Fruit fly (Drosophila melanogaster) whole organism, embryonic: Measurements from ENCODE around the gene CG17764.
A peak's percentile ranks its signal among the peaks of the same experiment; 100 is the strongest.

Experiments
- ATbp ChIP-seq: fragments of 200-800 bp; sonication (Bioruptor generic); optimal IDR thresholded peaks from 2 replicates; lab custom pipeline; 2017; ENCODE audit warnings: missing biosample characterization, mild to moderate bottlenecking, missing genetic modification characterization, missing genetic modification reagents
- Abd-B ChIP-seq: fragments of 200-800 bp; sonication (Bioruptor generic); optimal IDR thresholded peaks from 2 replicates; lab custom pipeline; 2018; ENCODE audit warnings: missing biosample characterization, mild to moderate bottlenecking, missing genetic modification characterization, moderate library complexity
- Ada2b ChIP-seq: fragments of 200-800 bp; sonication (Bioruptor generic); IDR thresholded peaks from 2 replicates; pipeline ENCODE4 v1.3.6; 2022; ENCODE audit warnings: missing biosample characterization, missing genetic modification characterization
- B-H1 ChIP-seq: fragments of 200-800 bp; sonication (Bioruptor generic); IDR thresholded peaks from 3 replicates; pipeline ENCODE4 v1.3.6; 2022; ENCODE audit warnings: missing biosample characterization, missing genetic modification characterization
- CG11398 ChIP-seq: fragments of 200-800 bp; sonication (Bioruptor generic); optimal IDR thresholded peaks from 2 replicates; lab custom pipeline; 2016; ENCODE audit warnings: missing biosample characterization, missing genetic modification characterization
- CG12744 ChIP-seq: fragments of 200-800 bp; sonication (Bioruptor generic); optimal IDR thresholded peaks from 2 replicates; lab custom pipeline; 2016; ENCODE audit warnings: missing biosample characterization, missing genetic modification characterization
- CG13123 ChIP-seq: fragments of 200-800 bp; sonication (Bioruptor generic); optimal IDR thresholded peaks from 2 replicates; lab custom pipeline; 2016; ENCODE audit warnings: missing biosample characterization, missing genetic modification characterization
- CG15011 ChIP-seq: fragments of 200-800 bp; sonication (Bioruptor generic); optimal IDR thresholded peaks from 3 replicates; lab custom pipeline; 2018; ENCODE audit warnings: missing biosample characterization, mild to moderate bottlenecking, missing genetic modification characterization
- CG1603 ChIP-seq: fragments of 200-800 bp; sonication (Bioruptor generic); optimal IDR thresholded peaks from 2 replicates; lab custom pipeline; 2019; ENCODE audit warnings: missing biosample characterization, mild to moderate bottlenecking, missing genetic modification characterization, moderate library complexity
- CG17361 ChIP-seq: fragments of 200-800 bp; sonication (Bioruptor generic); IDR thresholded peaks from 3 replicates; pipeline ENCODE4 v1.3.6; 2022; ENCODE audit warnings: missing biosample characterization, missing genetic modification characterization
- CG18619 ChIP-seq: fragments of 200-800 bp; sonication (Bioruptor generic); optimal IDR thresholded peaks from 3 replicates; lab custom pipeline; 2017; ENCODE audit warnings: missing biosample characterization, mild to moderate bottlenecking, missing genetic modification characterization
- CG2712 ChIP-seq: fragments of 200-800 bp; optimal IDR thresholded peaks from 3 replicates; lab custom pipeline; 2019; ENCODE audit warnings: missing biosample characterization, mild to moderate bottlenecking, missing genetic modification characterization, moderate library complexity
- CG3163 ChIP-seq: fragments of 200-800 bp; sonication (Bioruptor generic); optimal IDR thresholded peaks from 3 replicates; lab custom pipeline; 2016; ENCODE audit warnings: missing biosample characterization, missing genetic modification characterization
- CG32772 ChIP-seq: fragments of 200-800 bp; sonication (Bioruptor generic); IDR thresholded peaks from 2 replicates; pipeline ENCODE4 v1.3.6; 2022; ENCODE audit warnings: missing biosample characterization, missing genetic modification characterization
- CG34224 ChIP-seq: fragments of 200-800 bp; sonication (Bioruptor generic); IDR thresholded peaks from 3 replicates; pipeline ENCODE4 v1.3.6; 2022; ENCODE audit warnings: missing biosample characterization, missing genetic modification characterization; ENCODE audit not compliant: partially characterized antibody
- CG3847 ChIP-seq: fragments of 200-800 bp; sonication (Bioruptor generic); IDR thresholded peaks from 2 replicates; pipeline ENCODE4 v1.3.6; 2022; ENCODE audit warnings: missing biosample characterization, missing genetic modification characterization
- CG4424 ChIP-seq: fragments of 200-800 bp; sonication (Bioruptor generic); optimal IDR thresholded peaks from 3 replicates; lab custom pipeline; 2016; ENCODE audit warnings: missing biosample characterization, missing genetic modification characterization
- CG8290 ChIP-seq, 3 experiments: fragments of 200-800 bp; sonication (Bioruptor generic); optimal IDR thresholded peaks; 2 replicates each; lab custom pipeline; 2016 to 2019; ENCODE audit warnings: missing biosample characterization in 3 of 3, missing genetic modification characterization in 3 of 3, mild to moderate bottlenecking in 2 of 3, moderate library complexity in 1 of 3
- CG8944 ChIP-seq: fragments of 200-800 bp; sonication (Bioruptor generic); optimal IDR thresholded peaks from 3 replicates; lab custom pipeline; 2016; ENCODE audit warnings: missing biosample characterization, missing genetic modification characterization
- CG9797 ChIP-seq: fragments of 200-800 bp; sonication (Bioruptor generic); optimal IDR thresholded peaks from 3 replicates; lab custom pipeline; 2018; ENCODE audit warnings: missing biosample characterization, mild to moderate bottlenecking, missing genetic modification characterization
- CG9817 ChIP-seq: fragments of 200-800 bp; sonication (Bioruptor generic); optimal IDR thresholded peaks from 2 replicates; lab custom pipeline; 2018; ENCODE audit warnings: missing biosample characterization, mild to moderate bottlenecking, missing genetic modification characterization, moderate library complexity
- CkIIα-i1 ChIP-seq: fragments of 200-800 bp; sonication (Bioruptor generic); IDR thresholded peaks from 2 replicates; pipeline ENCODE4 v1.3.6; 2022; ENCODE audit warnings: missing biosample characterization, missing genetic modification characterization
- CoRest ChIP-seq: fragments of 200-800 bp; sonication (Bioruptor generic); optimal IDR thresholded peaks from 3 replicates; lab custom pipeline; 2018; ENCODE audit warnings: missing biosample characterization, mild to moderate bottlenecking, missing genetic modification characterization, moderate library complexity
- Dll ChIP-seq: fragments of 200-800 bp; sonication (Bioruptor generic); IDR thresholded peaks from 4 replicates; pipeline ENCODE4 v1.3.6; 2022; ENCODE audit warnings: missing biosample characterization, missing genetic modification characterization; ENCODE audit not compliant: partially characterized antibody
- Dp ChIP-seq: fragments of 200-800 bp; sonication (Bioruptor generic); optimal IDR thresholded peaks from 2 replicates; lab custom pipeline; 2018; ENCODE audit warnings: missing biosample characterization, mild to moderate bottlenecking, missing genetic modification characterization, moderate library complexity
- Fer2 ChIP-seq: fragments of 200-800 bp; sonication (Bioruptor generic); optimal IDR thresholded peaks from 2 replicates; lab custom pipeline; 2018; ENCODE audit warnings: missing biosample characterization, mild to moderate bottlenecking, missing genetic modification characterization, moderate library complexity
- H15 ChIP-seq: fragments of 200-800 bp; sonication (Bioruptor generic); IDR thresholded peaks from 3 replicates; pipeline ENCODE4 v1.3.6; 2022; ENCODE audit warnings: missing biosample characterization, missing genetic modification characterization
- H2.0 ChIP-seq: fragments of 200-800 bp; sonication (Bioruptor generic); IDR thresholded peaks from 2 replicates; pipeline ENCODE4 v1.3.6; 2022; ENCODE audit warnings: missing biosample characterization, missing genetic modification characterization
- Hsf ChIP-seq: fragments of 200-800 bp; sonication (Bioruptor generic); optimal IDR thresholded peaks from 3 replicates; lab custom pipeline; 2016; ENCODE audit warnings: missing biosample characterization, missing genetic modification characterization
- Lim3 ChIP-seq: fragments of 200-800 bp; sonication (Bioruptor generic); IDR thresholded peaks from 2 replicates; pipeline ENCODE4 v1.3.6; 2022; ENCODE audit warnings: missing biosample characterization, missing genetic modification characterization
- Nf-YA ChIP-seq: fragments of 200-800 bp; sonication (Bioruptor generic); IDR thresholded peaks from 2 replicates; pipeline ENCODE4 v1.3.6; 2022; ENCODE audit warnings: missing biosample characterization, missing genetic modification characterization
- Rfx ChIP-seq: fragments of 200-800 bp; sonication (Bioruptor generic); IDR thresholded peaks from 2 replicates; pipeline ENCODE4 v1.3.6; 2022; ENCODE audit warnings: missing biosample characterization, missing genetic modification characterization
- Vsx1 ChIP-seq: fragments of 200-800 bp; sonication (Bioruptor generic); optimal IDR thresholded peaks from 2 replicates; lab custom pipeline; 2017; ENCODE audit warnings: missing biosample characterization, mild to moderate bottlenecking, missing genetic modification characterization, missing genetic modification reagents
- Xbp1 ChIP-seq: fragments of 200-800 bp; sonication (Bioruptor generic); optimal IDR thresholded peaks from 3 replicates; lab custom pipeline; 2016; ENCODE audit warnings: missing biosample characterization, mild to moderate bottlenecking, missing genetic modification characterization
- ac ChIP-seq: fragments of 200-800 bp; sonication (Bioruptor generic); optimal IDR thresholded peaks from 3 replicates; lab custom pipeline; 2017; ENCODE audit warnings: missing biosample characterization, mild to moderate bottlenecking, missing genetic modification characterization
- chif ChIP-seq, 2 experiments: fragments of 200-800 bp; sonication (Bioruptor generic); optimal IDR thresholded peaks; 3 replicates each; lab custom pipeline; 2016; ENCODE audit warnings: missing biosample characterization in 2 of 2, missing genetic modification characterization in 2 of 2
- crc ChIP-seq: fragments of 200-800 bp; sonication (Bioruptor generic); optimal IDR thresholded peaks from 2 replicates; lab custom pipeline; 2016; ENCODE audit warnings: missing biosample characterization, missing genetic modification characterization
- crol ChIP-seq: fragments of 200-800 bp; sonication (Bioruptor generic); IDR thresholded peaks from 2 replicates; pipeline ENCODE4 v1.3.6; 2022; ENCODE audit warnings: missing biosample characterization, missing genetic modification characterization
- fd64A ChIP-seq: fragments of 200-800 bp; sonication (Bioruptor generic); optimal IDR thresholded peaks from 3 replicates; lab custom pipeline; 2018; ENCODE audit warnings: missing biosample characterization, mild to moderate bottlenecking, missing genetic modification characterization
- gce ChIP-seq: fragments of 200-800 bp; sonication (Bioruptor generic); IDR thresholded peaks from 3 replicates; pipeline ENCODE4 v1.3.6; 2022; ENCODE audit warnings: missing biosample characterization, missing genetic modification characterization
- gem ChIP-seq: fragments of 200-800 bp; sonication (Bioruptor generic); optimal IDR thresholded peaks from 2 replicates; lab custom pipeline; 2019; ENCODE audit warnings: missing biosample characterization, mild to moderate bottlenecking, missing genetic modification characterization, moderate library complexity
- hb ChIP-seq: fragments of 200-800 bp; sonication (Bioruptor generic); IDR thresholded peaks from 3 replicates; pipeline ENCODE4 v1.3.6; 2022; ENCODE audit warnings: missing biosample characterization, missing genetic modification characterization; ENCODE audit not compliant: partially characterized antibody
- kay ChIP-seq: fragments of 200-800 bp; sonication (Bioruptor generic); optimal IDR thresholded peaks from 2 replicates; lab custom pipeline; 2016; ENCODE audit warnings: missing biosample characterization, missing genetic modification characterization
- knrl ChIP-seq: fragments of 200-800 bp; sonication (Bioruptor generic); IDR thresholded peaks from 3 replicates; pipeline ENCODE4 v1.3.6; 2022; ENCODE audit warnings: missing biosample characterization, missing genetic modification characterization; ENCODE audit not compliant: partially characterized antibody
- org-1 ChIP-seq: fragments of 200-800 bp; sonication (Bioruptor generic); optimal IDR thresholded peaks from 2 replicates; lab custom pipeline; 2017; ENCODE audit warnings: missing biosample characterization, missing genetic modification characterization
- pfk ChIP-seq: fragments of 200-800 bp; sonication (Bioruptor generic); optimal IDR thresholded peaks from 2 replicates; lab custom pipeline; 2018; ENCODE audit warnings: missing biosample characterization, mild to moderate bottlenecking, missing genetic modification characterization, moderate library complexity
- pzg ChIP-seq: fragments of 200-800 bp; sonication (Bioruptor generic); optimal IDR thresholded peaks from 3 replicates; lab custom pipeline; 2018; ENCODE audit warnings: missing biosample characterization, mild to moderate bottlenecking, missing genetic modification characterization, moderate library complexity
- sisA ChIP-seq: fragments of 200-800 bp; sonication (Bioruptor generic); IDR thresholded peaks from 2 replicates; pipeline ENCODE4 v1.3.6; 2022; ENCODE audit warnings: missing biosample characterization, missing genetic modification characterization
- stwl ChIP-seq: fragments of 200-800 bp; sonication (Bioruptor generic); optimal IDR thresholded peaks from 3 replicates; lab custom pipeline; 2018; ENCODE audit warnings: missing biosample characterization, mild to moderate bottlenecking, missing genetic modification characterization, moderate library complexity
- tll ChIP-seq, 2 experiments: fragments of 200-800 bp in 1 of 2; fragments of >200 bp in 1 of 2; sonication (Bioruptor generic) in 1 of 2; optimal IDR thresholded peaks; 2 replicates each; lab custom pipeline; 2017 to 2019; ENCODE audit warnings: missing biosample characterization in 2 of 2, missing genetic modification characterization in 2 of 2, mild to moderate bottlenecking in 1 of 2, moderate library complexity in 1 of 2
- unpg ChIP-seq: fragments of 200-800 bp; sonication (Bioruptor generic); optimal IDR thresholded peaks from 3 replicates; lab custom pipeline; 2018; ENCODE audit warnings: missing biosample characterization, mild to moderate bottlenecking, missing genetic modification characterization, moderate library complexity

Gene CG17764

dm6 chrX:5289692-5290091, 17.5 kb downstream of the CG17764 start (continued):
- TF ChIP-seq ATbp (no peak), Lim3 (GFP tag; lab: Robert Waterston, UW) (no peak), Vsx1 (GFP tag; lab: Kevin White, UChicago) (peak; percentile 55), Fer2 (tag; lab: Kevin White, UChicago) (no peak), B-H1 (GFP tag; lab: Robert Waterston, UW) (no peak), pzg (no peak), stwl (tag; lab: Kevin White, UChicago) (peak; percentile 37), CG12744 (no peak), CG8290 (GFP tag; optimal IDR thresholded peaks at IDR 0.05; lab: Kevin White, UChicago) (no peak), CG8290 (tag; optimal IDR thresholded peaks at IDR 0.05; lab: Kevin White, UChicago) (no peak), gce (GFP tag; lab: Robert Waterston, UW) (no peak), Ada2b (GFP tag; lab: Robert Waterston, UW) (no peak), Hsf (GFP tag; lab: Kevin White, UChicago) (no peak), CG18619 (no peak), chif (GFP tag; optimal IDR thresholded peaks at IDR 0.05; lab: Kevin White, UChicago) (no peak), CG32772 (GFP tag; lab: Robert Waterston, UW) (no peak), CoRest (tag; lab: Kevin White, UChicago) (peak; percentile 4), CG3847 (GFP tag; lab: Robert Waterston, UW) (no peak), CG11398 (GFP tag; lab: Kevin White, UChicago) (no peak), crol (GFP tag; lab: Robert Waterston, UW) (no peak), Abd-B (no peak), Dp (GFP tag; lab: Kevin White, UChicago) (no peak), Rfx (GFP tag; lab: Robert Waterston, UW) (peak; percentile 47; the same call in 1 of the 2 replicates), pfk (GFP tag; lab: Kevin White, UChicago) (no peak), H15 (GFP tag; lab: Robert Waterston, UW) (no peak), CG15011 (no peak), unpg (GFP tag; lab: Kevin White, UChicago) (no peak), gem (tag; lab: Kevin White, UChicago) (peak; percentile 3), sisA (GFP tag; lab: Robert Waterston, UW) (no peak), Nf-YA (GFP tag; lab: Robert Waterston, UW) (no peak), org-1 (GFP tag; lab: Kevin White, UChicago) (no peak), CkIIα-i1 (GFP tag; lab: Robert Waterston, UW) (no peak), CG3163 (GFP tag; lab: Kevin White, UChicago) (no peak), CG17361 (GFP tag; lab: Robert Waterston, UW) (0 out of 3 replicates have a peak, but pooled peaks have one; percentile 8), hb (GFP tag; lab: Robert Waterston, UW) (no peak), CG1603 (tag; lab: Kevin White, UChicago) (peak; percentile 17), CG4424 (GFP tag; lab: Kevin White, UChicago) (peak; percentile 9), CG2712 (tag; lab: Kevin White, UChicago) (peak; percentile 2), crc (GFP tag; lab: Kevin White, UChicago) (no peak), CG9817 (tag; lab: Kevin White, UChicago) (no peak), fd64A (GFP tag; lab: Kevin White, UChicago) (no peak), CG13123 (GFP tag; lab: Kevin White, UChicago) (no peak), tll (GFP tag; optimal IDR thresholded peaks at IDR 0.05; lab: Kevin White, UChicago) (no peak), kay (no peak), knrl (GFP tag; lab: Robert Waterston, UW) (peak; percentile 33; the same call in 1 of the 3 replicates), ac (no peak), CG34224 (GFP tag; lab: Robert Waterston, UW) (no peak), CG8944 (GFP tag; lab: Kevin White, UChicago) (no peak), CG9797 (GFP tag; lab: Kevin White, UChicago) (no peak), H2.0 (GFP tag; lab: Robert Waterston, UW) (0 out of 2 replicates have a peak, but pooled peaks have one; percentile 4), Dll (GFP tag; lab: Robert Waterston, UW) (no peak), Xbp1 (GFP tag; lab: Kevin White, UChicago) (peak; percentile 1)
